Worm (Caenorhabditis elegans): Measurements from ENCODE around the gene ZK355.3.
A peak's percentile ranks its signal among the peaks of the same experiment; 100 is the strongest.

Gene ZK355.3

ce11 chrII:2929846-2930245 is 2.4 kb upstream of the ZK355.3 start:
- TF ChIP-seq ceh-20 (GFP tag; IDR thresholded peaks at IDR 0.05) (no peak), mdt-29 (GFP tag; IDR thresholded peaks at IDR 0.05) (no peak), D1046.2 (GFP tag; IDR thresholded peaks at IDR 0.05) (0 out of 2 replicates have a peak, but pooled peaks have one; percentile 41), F10B5.3 (tag; optimal IDR thresholded peaks at IDR 0.05) (no peak), ctbp-1 (GFP tag; IDR thresholded peaks at IDR 0.05) (no peak), F26F4.8 (GFP tag; conservative IDR thresholded peaks at IDR 0.05) (no peak), lin-15B (tag; optimal IDR thresholded peaks at IDR 0.05) (no peak), set-16 (GFP tag; IDR thresholded peaks at IDR 0.05) (peak; percentile 77), mxl-2 (GFP tag; conservative IDR thresholded peaks at IDR 0.05) (no peak), egl-43 (GFP tag; IDR thresholded peaks at IDR 0.05) (0 out of 2 replicates have a peak, but pooled peaks have one; percentile 12)

ce11 chrII:2925806-2926558 is 1.5 kb downstream of the ZK355.3 start:
- TF ChIP-seq set-16 (GFP tag; IDR thresholded peaks at IDR 0.05) (peak; percentile 90), zip-2 (tag; optimal IDR thresholded peaks at IDR 0.05) (no peak), nhr-48 (tag; optimal IDR thresholded peaks at IDR 0.05) (no peak), ama-1 (optimal IDR thresholded peaks at IDR 0.05) (no peak), zfp-2 (tag; optimal IDR thresholded peaks at IDR 0.05) (no peak), nhr-42 (GFP tag; IDR thresholded peaks at IDR 0.05) (peak; percentile 17; the same call in 1 of the 2 replicates), cey-2 (tag; optimal IDR thresholded peaks at IDR 0.05; ENCODE audit: borderline replicate concordance, insufficient read depth) (no peak), F26F4.8 (GFP tag; conservative IDR thresholded peaks at IDR 0.05) (no peak), duxl-1 (tag; optimal IDR thresholded peaks at IDR 0.05; ENCODE audit: poor library complexity) (no peak), unc-62 (GFP tag; optimal IDR thresholded peaks at IDR 0.05 in 1 of 2) (peak in 1 of 2 experiments; percentile 80), unc-62 (tag; optimal IDR thresholded peaks at IDR 0.05) (no peak)

- peak; percentile 13 for TF ChIP-seq aha-1 (tag)
- no peak for TF ChIP-seq zip-11 (GFP tag; IDR thresholded peaks at IDR 0.05)
- TF ChIP-seq set-16 (GFP tag; IDR thresholded peaks at IDR 0.05): peak; percentile 69
Measured at ce11 chrII:2925032-2925431, 2.4 kb downstream of the ZK355.3 start.

ce11 chrII:2923617-2924016 is 3.8 kb downstream of the ZK355.3 start, which contains the start of gene ZK355.2:
ZK355.2 (plus strand) TSS chrII:2923917.
- TF ChIP-seq pqm-1 (tag; optimal IDR thresholded peaks at IDR 0.05) (peak; percentile 5), dmd-6 (GFP tag; IDR thresholded peaks at IDR 0.05) (peak; percentile 34; the same call in 1 of the 2 replicates), daf-16 (GFP tag; optimal IDR thresholded peaks at IDR 0.05) (no peak), daf-16 (tag; optimal IDR thresholded peaks at IDR 0.05) (peak; percentile 8), snpc-1.2 (GFP tag; IDR thresholded peaks at IDR 0.05) (no peak)

ce11 chrII:2922782-2923181 is 4.7 kb downstream of the ZK355.3 start:
- TF ChIP-seq snpc-1.2 (GFP tag; IDR thresholded peaks at IDR 0.05): no peak
- TF ChIP-seq T20F7.1 (GFP tag; optimal IDR thresholded peaks at IDR 0.05): no peak
- 0 out of 2 replicates have a peak, but pooled peaks have one; percentile 23 for TF ChIP-seq lin-38 (GFP tag; IDR thresholded peaks at IDR 0.05)
- TF ChIP-seq set-16 (GFP tag; IDR thresholded peaks at IDR 0.05): peak; percentile 55
- 0 out of 2 replicates have a peak, but pooled peaks have one; percentile 2 for TF ChIP-seq lin-1 (GFP tag; IDR thresholded peaks at IDR 0.05)
- no peak for TF ChIP-seq mdt-29 (GFP tag; IDR thresholded peaks at IDR 0.05)

ce11 chrII:2922359-2922758 is 5.1 kb downstream of the ZK355.3 start:
- TF ChIP-seq F26F4.8 (GFP tag; conservative IDR thresholded peaks at IDR 0.05) (no peak), nhr-48 (tag; optimal IDR thresholded peaks at IDR 0.05) (no peak), lin-1 (GFP tag; IDR thresholded peaks at IDR 0.05) (peak; percentile 10; the same call in 1 of the 2 replicates), mxl-2 (GFP tag; conservative IDR thresholded peaks at IDR 0.05) (no peak), lsy-2 (tag; optimal IDR thresholded peaks at IDR 0.05) (no peak), hif-1 (tag; optimal IDR thresholded peaks at IDR 0.05) (peak in 1 of 2 experiments; percentile 3), dve-1 (tag; optimal IDR thresholded peaks at IDR 0.05; ENCODE audit: insufficient read depth) (peak; percentile 57), madf-9 (GFP tag; conservative IDR thresholded peaks at IDR 0.05) (no peak), ceh-20 (GFP tag; IDR thresholded peaks at IDR 0.05) (no peak), nhr-25 (tag; optimal IDR thresholded peaks at IDR 0.05; ENCODE audit: borderline replicate concordance, insufficient read depth) (no peak), nhr-28 (tag; optimal IDR thresholded peaks at IDR 0.05) (peak; percentile 17), hlh-11 (tag; optimal IDR thresholded peaks at IDR 0.05) (peak; percentile 49), ceh-82 (tag; optimal IDR thresholded peaks at IDR 0.05) (no peak), dmd-6 (GFP tag; IDR thresholded peaks at IDR 0.05) (peak; percentile 41), nhr-102 (tag; optimal IDR thresholded peaks at IDR 0.05) (no peak), fkh-10 (GFP tag; optimal IDR thresholded peaks at IDR 0.05) (no peak), ceh-28 (tag; optimal IDR thresholded peaks at IDR 0.05) (no peak)
